Fruit fly (Drosophila melanogaster) whole organism, embryonic: Measurements from ENCODE around the gene CG43922.

Experiments used
- Antp ChIP-seq: fragments of 200-800 bp; sonication (Bioruptor generic); optimal IDR thresholded peaks from 3 replicates; lab custom pipeline; 2016; ENCODE audit warnings: missing biosample characterization, missing genetic modification characterization
- Bdp1 ChIP-seq: fragments of 200-800 bp; sonication (Bioruptor generic); optimal IDR thresholded peaks from 3 replicates; lab custom pipeline; 2016; ENCODE audit warnings: missing biosample characterization, missing genetic modification characterization
- CG10366 ChIP-seq: fragments of 200-800 bp; sonication (Bioruptor generic); IDR thresholded peaks from 2 replicates; pipeline ENCODE4 v1.3.6; 2022; ENCODE audit warnings: missing biosample characterization, missing genetic modification characterization
- CG10431 ChIP-seq: fragments of 200-800 bp; sonication (Bioruptor generic); optimal IDR thresholded peaks from 3 replicates; lab custom pipeline; 2018; ENCODE audit warnings: missing biosample characterization, mild to moderate bottlenecking, missing genetic modification characterization
- CG10565 ChIP-seq: fragments of 200-800 bp; sonication (Bioruptor generic); optimal IDR thresholded peaks from 3 replicates; lab custom pipeline; 2016; ENCODE audit warnings: missing biosample characterization, mild to moderate bottlenecking, missing genetic modification characterization
- CG1233 ChIP-seq: fragments of 200-800 bp; sonication (Bioruptor generic); optimal IDR thresholded peaks from 4 replicates; lab custom pipeline; 2018; ENCODE audit warnings: missing biosample characterization, mild to moderate bottlenecking, missing genetic modification characterization
- CG13624 ChIP-seq: fragments of 200-800 bp; sonication (Bioruptor generic); optimal IDR thresholded peaks from 2 replicates; lab custom pipeline; 2016; ENCODE audit warnings: missing biosample characterization, missing genetic modification characterization
- CG1832 ChIP-seq: fragments of 200-800 bp; sonication (Bioruptor generic); optimal IDR thresholded peaks from 2 replicates; lab custom pipeline; 2017; ENCODE audit warnings: missing biosample characterization, mild to moderate bottlenecking, missing genetic modification characterization, inconsistent platforms
- CG31441 ChIP-seq: fragments of 200-800 bp; sonication (Bioruptor generic); IDR thresholded peaks from 2 replicates; pipeline ENCODE4 v1.3.6; 2022; ENCODE audit warnings: missing biosample characterization, missing genetic modification characterization
- CG4404 ChIP-seq: fragments of 200-800 bp; sonication (Bioruptor generic); IDR thresholded peaks from 2 replicates; pipeline ENCODE4 v1.3.6; 2022; ENCODE audit warnings: missing biosample characterization, missing genetic modification characterization
- CG4617 ChIP-seq: fragments of 200-800 bp; sonication (Bioruptor generic); optimal IDR thresholded peaks from 3 replicates; lab custom pipeline; 2016; ENCODE audit warnings: missing biosample characterization, missing genetic modification characterization, borderline replicate concordance
- CG6854 ChIP-seq: fragments of 200-800 bp; sonication (Bioruptor generic); optimal IDR thresholded peaks from 3 replicates; lab custom pipeline; 2017; ENCODE audit warnings: missing biosample characterization, mild to moderate bottlenecking, missing genetic modification characterization
- CHES-1-like ChIP-seq: fragments of 200-800 bp; sonication (Bioruptor generic); optimal IDR thresholded peaks from 2 replicates; lab custom pipeline; 2016; ENCODE audit warnings: missing biosample characterization, missing genetic modification characterization
- Gsc ChIP-seq: fragments of 200-800 bp; sonication (Bioruptor generic); IDR thresholded peaks from 2 replicates; pipeline ENCODE4 v1.3.6; 2022; ENCODE audit warnings: missing biosample characterization, missing genetic modification characterization
- H15 ChIP-seq: fragments of 200-800 bp; sonication (Bioruptor generic); IDR thresholded peaks from 3 replicates; pipeline ENCODE4 v1.3.6; 2022; ENCODE audit warnings: missing biosample characterization, missing genetic modification characterization
- MTF-1 ChIP-seq: fragments of 200-800 bp; sonication (Bioruptor generic); optimal IDR thresholded peaks from 2 replicates; lab custom pipeline; 2018; ENCODE audit warnings: missing biosample characterization, mild to moderate bottlenecking, missing genetic modification characterization, borderline replicate concordance
- Mad ChIP-seq: fragments of 200-800 bp; sonication (Bioruptor generic); optimal IDR thresholded peaks from 2 replicates; lab custom pipeline; 2016; ENCODE audit warnings: missing biosample characterization, missing genetic modification characterization
- NFAT ChIP-seq: fragments of 200-800 bp; sonication (Bioruptor generic); IDR thresholded peaks from 2 replicates; pipeline ENCODE4 v1.3.6; 2022; ENCODE audit warnings: missing biosample characterization, missing genetic modification characterization
- Nf-YB ChIP-seq: fragments of 200-800 bp; sonication (Bioruptor generic); optimal IDR thresholded peaks from 3 replicates; lab custom pipeline; 2019; ENCODE audit warnings: missing biosample characterization, mild to moderate bottlenecking, missing genetic modification characterization, moderate library complexity
- Pdp1 ChIP-seq, 2 experiments: fragments of 200-800 bp; sonication (Bioruptor generic); optimal IDR thresholded peaks; 3 replicates each; lab custom pipeline; 2016; ENCODE audit warnings: missing biosample characterization in 2 of 2, missing genetic modification characterization in 2 of 2, mild to moderate bottlenecking in 1 of 2, moderate library complexity in 1 of 2
- Six4 ChIP-seq: fragments of 200-800 bp; sonication (Bioruptor generic); optimal IDR thresholded peaks from 2 replicates; lab custom pipeline; 2016; ENCODE audit warnings: missing biosample characterization, missing genetic modification characterization
- Sox102F ChIP-seq: fragments of 200-800 bp; sonication (Bioruptor generic); optimal IDR thresholded peaks from 2 replicates; lab custom pipeline; 2018; ENCODE audit warnings: missing biosample characterization, mild to moderate bottlenecking, missing genetic modification characterization, moderate library complexity
- Tbp ChIP-seq: fragments of >200 bp; optimal IDR thresholded peaks from 2 replicates; lab custom pipeline; 2018; ENCODE audit warnings: missing biosample characterization, missing genetic modification characterization
- Usf ChIP-seq: fragments of 200-800 bp; sonication (Bioruptor generic); optimal IDR thresholded peaks from 2 replicates; lab custom pipeline; 2017; ENCODE audit warnings: missing genotype, missing biosample characterization, missing genetic modification characterization
- br ChIP-seq: fragments of >200 bp; optimal IDR thresholded peaks from 2 replicates; lab custom pipeline; 2017
- bsh ChIP-seq, 2 experiments: fragments of 200-800 bp; sonication (Bioruptor generic); optimal IDR thresholded peaks; 2 replicates each; lab custom pipeline; 2017 to 2018; ENCODE audit warnings: mild to moderate bottlenecking in 2 of 2, missing biosample characterization in 2 of 2, missing genetic modification characterization in 2 of 2, moderate library complexity in 1 of 2
- cad ChIP-seq: fragments of >200 bp; optimal IDR thresholded peaks from 2 replicates; lab custom pipeline; 2017; ENCODE audit warnings: missing biosample characterization, missing genetic modification characterization
- chif ChIP-seq, 2 experiments: fragments of 200-800 bp; sonication (Bioruptor generic); optimal IDR thresholded peaks; 3 replicates each; lab custom pipeline; 2016; ENCODE audit warnings: missing biosample characterization in 2 of 2, missing genetic modification characterization in 2 of 2
- chinmo ChIP-seq: fragments of 200-800 bp; sonication (Bioruptor generic); IDR thresholded peaks from 4 replicates; pipeline ENCODE4 v1.3.6; 2022; ENCODE audit warnings: missing biosample characterization, missing genetic modification characterization; ENCODE audit not compliant: partially characterized antibody
- crc ChIP-seq: fragments of 200-800 bp; sonication (Bioruptor generic); optimal IDR thresholded peaks from 2 replicates; lab custom pipeline; 2016; ENCODE audit warnings: missing biosample characterization, missing genetic modification characterization
- ems ChIP-seq: fragments of 200-800 bp; sonication (Bioruptor generic); optimal IDR thresholded peaks from 3 replicates; lab custom pipeline; 2016; ENCODE audit warnings: missing biosample characterization, missing genetic modification characterization
- en ChIP-seq: fragments of 200-800 bp; sonication (Bioruptor generic); optimal IDR thresholded peaks from 2 replicates; lab custom pipeline; 2016; ENCODE audit warnings: missing biosample characterization, missing genetic modification characterization
- fd96Cb ChIP-seq: fragments of 200-800 bp; sonication (Bioruptor generic); optimal IDR thresholded peaks from 2 replicates; lab custom pipeline; 2018; ENCODE audit warnings: missing biosample characterization, mild to moderate bottlenecking, missing genetic modification characterization, moderate library complexity
- ftz-f1 ChIP-seq: fragments of 200-800 bp; sonication (Bioruptor generic); optimal IDR thresholded peaks from 2 replicates; lab custom pipeline; 2016; ENCODE audit warnings: missing biosample characterization, missing genetic modification characterization
- gem ChIP-seq: fragments of 200-800 bp; sonication (Bioruptor generic); optimal IDR thresholded peaks from 2 replicates; lab custom pipeline; 2019; ENCODE audit warnings: missing biosample characterization, mild to moderate bottlenecking, missing genetic modification characterization, moderate library complexity
- h ChIP-seq: fragments of >200 bp; optimal IDR thresholded peaks from 2 replicates; lab custom pipeline; 2017
- hb ChIP-seq: fragments of 200-800 bp; sonication (Bioruptor generic); IDR thresholded peaks from 3 replicates; pipeline ENCODE4 v1.3.6; 2022; ENCODE audit warnings: missing biosample characterization, missing genetic modification characterization; ENCODE audit not compliant: partially characterized antibody
- hbn ChIP-seq: fragments of 200-800 bp; sonication (Bioruptor generic); IDR thresholded peaks from 2 replicates; pipeline ENCODE4 v1.3.6; 2022; ENCODE audit warnings: missing biosample characterization, missing genetic modification characterization; ENCODE audit not compliant: partially characterized antibody
- jumu ChIP-seq: fragments of 200-800 bp; sonication (Bioruptor generic); optimal IDR thresholded peaks from 3 replicates; lab custom pipeline; 2016; ENCODE audit warnings: missing biosample characterization, missing genetic modification characterization
- lmd ChIP-seq: fragments of 200-800 bp; sonication (Bioruptor generic); IDR thresholded peaks from 2 replicates; pipeline ENCODE4 v1.3.6; 2022; ENCODE audit warnings: missing biosample characterization, missing genetic modification characterization
- mam ChIP-seq: fragments of 200-800 bp; sonication (Bioruptor generic); optimal IDR thresholded peaks from 3 replicates; lab custom pipeline; 2016; ENCODE audit warnings: missing biosample characterization, missing genetic modification characterization
- org-1 ChIP-seq: fragments of 200-800 bp; sonication (Bioruptor generic); optimal IDR thresholded peaks from 2 replicates; lab custom pipeline; 2017; ENCODE audit warnings: missing biosample characterization, missing genetic modification characterization
- otp ChIP-seq: fragments of 200-800 bp; sonication (Bioruptor generic); IDR thresholded peaks from 3 replicates; pipeline ENCODE4, ENCODE4 v1.3.6; 2022; ENCODE audit warnings: missing biosample characterization, missing genetic modification characterization
- pfk ChIP-seq: fragments of 200-800 bp; sonication (Bioruptor generic); optimal IDR thresholded peaks from 2 replicates; lab custom pipeline; 2018; ENCODE audit warnings: missing biosample characterization, mild to moderate bottlenecking, missing genetic modification characterization, moderate library complexity
- pho ChIP-seq: fragments of 200-800 bp; sonication (Bioruptor generic); optimal IDR thresholded peaks from 2 replicates; lab custom pipeline; 2016; ENCODE audit warnings: missing biosample characterization, missing genetic modification characterization
- pnt ChIP-seq: fragments of 200-800 bp; sonication (Bioruptor generic); optimal IDR thresholded peaks from 3 replicates; lab custom pipeline; 2016; ENCODE audit warnings: missing biosample characterization, missing genetic modification characterization
- scrt ChIP-seq: fragments of 200-800 bp; sonication (Bioruptor generic); optimal IDR thresholded peaks from 2 replicates; lab custom pipeline; 2018; ENCODE audit warnings: missing biosample characterization, mild to moderate bottlenecking, missing genetic modification characterization, moderate library complexity
- sd ChIP-seq: fragments of 200-800 bp; sonication (Bioruptor generic); optimal IDR thresholded peaks from 3 replicates; lab custom pipeline; 2018; ENCODE audit warnings: missing biosample characterization, mild to moderate bottlenecking, missing genetic modification characterization, moderate library complexity
- slbo ChIP-seq: fragments of 200-800 bp; sonication (Bioruptor generic); IDR thresholded peaks from 2 replicates; pipeline ENCODE4 v1.3.6; 2022; ENCODE audit warnings: missing biosample characterization, missing genetic modification characterization
- slp2 ChIP-seq: fragments of 200-800 bp; sonication (Bioruptor generic); optimal IDR thresholded peaks from 2 replicates; lab custom pipeline; 2016; ENCODE audit warnings: missing biosample characterization, missing genetic modification characterization
- vvl ChIP-seq: fragments of 200-800 bp; sonication (Bioruptor generic); IDR thresholded peaks from 2 replicates; pipeline ENCODE4 v1.3.6; 2022; ENCODE audit warnings: missing biosample characterization, missing genetic modification characterization
- z ChIP-seq: fragments of 200-800 bp; sonication (Bioruptor generic); IDR thresholded peaks from 3 replicates; pipeline ENCODE4 v1.3.6; 2022; ENCODE audit warnings: missing biosample characterization, missing genetic modification characterization
- zen2 ChIP-seq: fragments of 200-800 bp; sonication (Bioruptor generic); IDR thresholded peaks from 3 replicates; pipeline ENCODE4 v1.3.6; 2022; ENCODE audit warnings: missing biosample characterization, missing genetic modification characterization; ENCODE audit not compliant: partially characterized antibody

The CG43922 gene

dm6 chr2L:6306895-6307294 lies 1.7 kb downstream of the CG43922 start (continued):
- no peak for TF ChIP-seq hb (GFP tag; lab: Robert Waterston, UW)
- TF ChIP-seq chif (GFP tag; optimal IDR thresholded peaks at IDR 0.05; lab: Kevin White, UChicago): peak; percentile 18 to 22
- TF ChIP-seq Bdp1: no peak
- TF ChIP-seq CHES-1-like: no peak
- TF ChIP-seq CG10565 (GFP tag; lab: Kevin White, UChicago): no peak
- no peak for TF ChIP-seq ftz-f1 (GFP tag; lab: Kevin White, UChicago)
- TF ChIP-seq br (lab: Kevin White, UChicago): no peak
- TF ChIP-seq Mad (GFP tag; lab: Kevin White, UChicago): no peak
- TF ChIP-seq slp2 (GFP tag; lab: Kevin White, UChicago): no peak
- no peak for TF ChIP-seq Six4 (GFP tag; lab: Kevin White, UChicago)
- no peak for TF ChIP-seq mam (GFP tag; lab: Kevin White, UChicago)
- no peak for TF ChIP-seq pfk (GFP tag; lab: Kevin White, UChicago)
- TF ChIP-seq en (GFP tag; lab: Kevin White, UChicago): no peak
- no peak for TF ChIP-seq CG10366 (GFP tag; lab: Robert Waterston, UW)
- TF ChIP-seq slbo (GFP tag; lab: Robert Waterston, UW): no peak
- TF ChIP-seq CG6854 (GFP tag; lab: Kevin White, UChicago): no peak
- TF ChIP-seq fd96Cb (tag; lab: Kevin White, UChicago): peak; percentile 29
- TF ChIP-seq chinmo: no peak
- no peak for TF ChIP-seq org-1 (GFP tag; lab: Kevin White, UChicago)
- TF ChIP-seq Sox102F (GFP tag; lab: Kevin White, UChicago): peak; percentile 59
- TF ChIP-seq Usf (GFP tag; lab: Kevin White, UChicago): no peak
- TF ChIP-seq bsh (GFP tag; optimal IDR thresholded peaks at IDR 0.05; lab: Kevin White, UChicago): peak in 1 of 2 experiments; percentile 54
- TF ChIP-seq CG31441: 0 out of 2 replicates have a peak, but pooled peaks have one; percentile 22
- TF ChIP-seq CG4617 (GFP tag; lab: Kevin White, UChicago): no peak
- no peak for TF ChIP-seq h
- TF ChIP-seq H15 (GFP tag; lab: Robert Waterston, UW): no peak
- no peak for TF ChIP-seq vvl (GFP tag; lab: Robert Waterston, UW)
- TF ChIP-seq CG1832 (GFP tag; lab: Kevin White, UChicago): no peak
- TF ChIP-seq Antp: no peak
- no peak for TF ChIP-seq cad (GFP tag; lab: Kevin White, UChicago)
- TF ChIP-seq zen2 (GFP tag; lab: Robert Waterston, UW): no peak
- TF ChIP-seq pnt (GFP tag; lab: Kevin White, UChicago): peak; percentile 11
- TF ChIP-seq hbn: no peak
- no peak for TF ChIP-seq CG1233 (GFP tag; lab: Kevin White, UChicago)
- no peak for TF ChIP-seq NFAT (GFP tag; lab: Robert Waterston, UW)
- 0 out of 2 replicates have a peak, but pooled peaks have one; percentile 13 for TF ChIP-seq lmd (GFP tag; lab: Robert Waterston, UW)
- TF ChIP-seq Tbp (GFP tag; lab: Kevin White, UChicago): no peak
- no peak for TF ChIP-seq CG4404 (GFP tag; lab: Robert Waterston, UW)
- TF ChIP-seq Nf-YB (GFP tag; lab: Kevin White, UChicago): no peak
- TF ChIP-seq CG13624 (GFP tag; lab: Kevin White, UChicago): no peak
- TF ChIP-seq gem (tag; lab: Kevin White, UChicago): peak; percentile 55
- no peak for TF ChIP-seq z (GFP tag; lab: Robert Waterston, UW)
- no peak for TF ChIP-seq ems
- TF ChIP-seq sd (tag; lab: Kevin White, UChicago): no peak
- TF ChIP-seq crc (GFP tag; lab: Kevin White, UChicago): no peak
- TF ChIP-seq jumu (GFP tag; lab: Kevin White, UChicago): no peak
- no peak for TF ChIP-seq scrt (GFP tag; lab: Kevin White, UChicago)
- TF ChIP-seq MTF-1 (GFP tag; lab: Kevin White, UChicago): no peak
- no peak for TF ChIP-seq pho (GFP tag; lab: Kevin White, UChicago)
- TF ChIP-seq CG10431: no peak
- TF ChIP-seq otp: peak; percentile 13; the same call in 1 of the 3 replicates
- no peak for TF ChIP-seq Gsc (GFP tag; lab: Robert Waterston, UW)
- no peak for TF ChIP-seq Pdp1 (GFP tag; optimal IDR thresholded peaks at IDR 0.05; lab: Kevin White, UChicago)
